Fruit fly (Drosophila melanogaster): Measurements from ENCODE around the gene CG10561.

The CG10561 gene

DNA sequence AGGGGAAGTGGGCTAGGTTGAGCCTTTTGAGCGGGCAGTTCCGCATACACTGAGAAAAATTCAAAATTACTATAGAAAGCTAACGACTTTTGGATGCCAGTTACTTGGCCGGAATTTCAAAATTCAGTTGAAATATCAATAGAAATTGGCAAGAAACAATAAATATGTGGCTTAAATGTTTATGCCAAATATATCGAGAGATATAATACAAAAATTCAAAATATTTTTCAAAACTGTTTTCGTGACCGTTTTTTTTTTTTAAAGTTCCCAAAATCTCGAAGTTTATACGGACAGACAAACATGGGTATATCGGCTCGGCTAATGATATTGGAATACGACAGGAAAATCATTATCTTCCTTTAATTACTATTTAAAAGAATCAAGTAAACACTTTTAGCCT, 6.8 kb downstream of the CG10561 start (continued):
- TF ChIP-seq row (GFP tag; IDR thresholded peaks at IDR 0.05), result peak; percentile 33; the same call in 1 of the 3 replicates
- TF ChIP-seq Nf-YC (tag; optimal IDR thresholded peaks at IDR 0.05), result no peak
- TF ChIP-seq CG42726 (GFP tag; IDR thresholded peaks at IDR 0.05; ENCODE audit: partially characterized antibody), result no peak
- TF ChIP-seq dati (GFP tag; IDR thresholded peaks at IDR 0.05), result no peak
- TF ChIP-seq ewg (GFP tag; optimal IDR thresholded peaks at IDR 0.05), result no peak
- no peak for TF ChIP-seq CG18011 (GFP tag; optimal IDR thresholded peaks at IDR 0.05)
- no peak for TF ChIP-seq crp (GFP tag; optimal IDR thresholded peaks at IDR 0.05)
- no peak for TF ChIP-seq CG16863 (GFP tag; optimal IDR thresholded peaks at IDR 0.05)
- no peak for TF ChIP-seq bab2 (GFP tag; optimal IDR thresholded peaks at IDR 0.05)
- peak; percentile 60 for TF ChIP-seq Meics (GFP tag; optimal IDR thresholded peaks at IDR 0.05)
- TF ChIP-seq Neu2 (GFP tag; optimal IDR thresholded peaks at IDR 0.05; ENCODE audit: borderline replicate concordance), result no peak
- TF ChIP-seq CG8290 (GFP tag; optimal IDR thresholded peaks at IDR 0.05), result no peak
- no peak for TF ChIP-seq CG8290 (tag; optimal IDR thresholded peaks at IDR 0.05)
- peak; percentile 32 for TF ChIP-seq CG2875 (GFP tag; optimal IDR thresholded peaks at IDR 0.05)
- no peak for TF ChIP-seq CG2889 (GFP tag; IDR thresholded peaks at IDR 0.05)
- TF ChIP-seq Max (GFP tag; optimal IDR thresholded peaks at IDR 0.05), result peak; percentile 9
- TF ChIP-seq Elba2 (GFP tag; optimal IDR thresholded peaks at IDR 0.05), result no peak
- TF ChIP-seq HLH3B (GFP tag; IDR thresholded peaks at IDR 0.05), result no peak
- no peak for TF ChIP-seq CG6654 (GFP tag; optimal IDR thresholded peaks at IDR 0.05)
- no peak for TF ChIP-seq GATAe (GFP tag; conservative IDR thresholded peaks at IDR 0.05)
- no peak for TF ChIP-seq CG31365 (tag; optimal IDR thresholded peaks at IDR 0.05)
- no peak for TF ChIP-seq lbe (GFP tag; optimal IDR thresholded peaks at IDR 0.05)
- no peak for TF ChIP-seq sc (optimal IDR thresholded peaks at IDR 0.05)
- no peak for TF ChIP-seq sc (GFP tag; optimal IDR thresholded peaks at IDR 0.05)
- no peak for TF ChIP-seq lov (optimal IDR thresholded peaks at IDR 0.05)
- TF ChIP-seq lov (GFP tag; IDR thresholded peaks at IDR 0.05), result no peak
- TF ChIP-seq NC2β (GFP tag; optimal IDR thresholded peaks at IDR 0.05), result no peak
- TF ChIP-seq CTCF (GFP tag; optimal IDR thresholded peaks at IDR 0.05), result no peak
- 0 out of 2 replicates have a peak, but pooled peaks have one; percentile 19 for TF ChIP-seq CG31224 (GFP tag; IDR thresholded peaks at IDR 0.05)
- no peak for TF ChIP-seq CG8359 (GFP tag; optimal IDR thresholded peaks at IDR 0.05; ENCODE audit: borderline replicate concordance)
- TF ChIP-seq Oaz (GFP tag; IDR thresholded peaks at IDR 0.05), result no peak
- TF ChIP-seq chm (GFP tag; IDR thresholded peaks at IDR 0.05), result no peak
- no peak for TF ChIP-seq CG13424 (tag; optimal IDR thresholded peaks at IDR 0.05)
- TF ChIP-seq MTF-1 (GFP tag; optimal IDR thresholded peaks at IDR 0.05; ENCODE audit: borderline replicate concordance), result no peak
- no peak for TF ChIP-seq tap (tag; optimal IDR thresholded peaks at IDR 0.05)
- no peak for TF ChIP-seq Atf3 (GFP tag; optimal IDR thresholded peaks at IDR 0.05)
- TF ChIP-seq CG31388 (GFP tag; optimal IDR thresholded peaks at IDR 0.05), result no peak
- no peak for TF ChIP-seq caup (GFP tag; optimal IDR thresholded peaks at IDR 0.05; ENCODE audit: severe bottlenecking)
- TF ChIP-seq gcm2 (GFP tag; optimal IDR thresholded peaks at IDR 0.05), result no peak
- peak; percentile 32; the same call in 1 of the 4 replicates for TF ChIP-seq Gug (GFP tag; IDR thresholded peaks at IDR 0.05)
- no peak for TF ChIP-seq tll (GFP tag; optimal IDR thresholded peaks at IDR 0.05)
- TF ChIP-seq CG15696 (tag; optimal IDR thresholded peaks at IDR 0.05), result no peak
- no peak for TF ChIP-seq pros (GFP tag; optimal IDR thresholded peaks at IDR 0.05)
- TF ChIP-seq CG4360 (GFP tag; IDR thresholded peaks at IDR 0.05), result no peak
- no peak for TF ChIP-seq CG8478 (optimal IDR thresholded peaks at IDR 0.05)
- peak; percentile 23 for TF ChIP-seq Side (GFP tag; optimal IDR thresholded peaks at IDR 0.05)
- TF ChIP-seq ara (GFP tag; IDR thresholded peaks at IDR 0.05), result no peak
- TF ChIP-seq Dref (GFP tag; IDR thresholded peaks at IDR 0.05), result no peak
- TF ChIP-seq CG12104 (GFP tag; optimal IDR thresholded peaks at IDR 0.05), result no peak
- no peak for TF ChIP-seq CG11085 (GFP tag; IDR thresholded peaks at IDR 0.05)
- no peak for TF ChIP-seq trh (GFP tag; optimal IDR thresholded peaks at IDR 0.05)
- TF ChIP-seq dan (GFP tag; IDR thresholded peaks at IDR 0.05), result no peak
- TF ChIP-seq CG6854 (GFP tag; optimal IDR thresholded peaks at IDR 0.05), result peak; percentile 29

All from whole organism, embryonic.